Worm (Caenorhabditis elegans): ENCODE data around the gene Y52E8A.3.

DNA sequence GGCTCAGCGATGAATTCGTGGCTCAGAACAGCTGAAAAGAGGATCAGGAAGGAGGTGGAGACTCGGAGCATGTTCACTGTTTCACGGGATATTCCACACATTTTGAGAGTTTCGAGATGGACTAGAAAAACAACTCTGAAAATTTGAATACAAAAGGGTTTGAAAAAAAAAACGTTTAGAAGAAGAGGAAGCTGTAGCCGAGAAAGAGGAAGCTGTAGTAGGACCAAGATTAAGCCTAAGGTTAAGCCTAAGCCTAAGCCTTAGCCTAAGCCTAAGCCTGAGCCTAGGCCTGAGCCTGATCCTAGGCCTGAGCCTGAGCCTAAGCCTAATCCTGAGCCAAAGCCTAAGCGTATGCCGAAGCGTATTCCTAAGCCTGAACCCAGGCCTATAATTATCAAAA, 5.3 kb upstream of the Y52E8A.3 start, which contains the start of gene plep-1:
- TF ChIP-seq nhr-10 (tag; optimal IDR thresholded peaks at IDR 0.05) (no peak), blmp-1 (tag; optimal IDR thresholded peaks at IDR 0.05; ENCODE audit: insufficient read depth) (no peak), lin-39 (tag; optimal IDR thresholded peaks at IDR 0.05) (no peak), lsy-2 (tag; optimal IDR thresholded peaks at IDR 0.05) (no peak), sma-3 (GFP tag; optimal IDR thresholded peaks at IDR 0.05) (no peak), snpc-4 (tag; optimal IDR thresholded peaks at IDR 0.05) (no peak), lin-13 (GFP tag; optimal IDR thresholded peaks at IDR 0.05) (no peak), nhr-21 (tag; optimal IDR thresholded peaks at IDR 0.05) (no peak), ztf-11 (tag; optimal IDR thresholded peaks at IDR 0.05) (no peak)
